Fruit fly (Drosophila melanogaster): ENCODE results near the gene Rcc1.

Gene Rcc1

dm6 chr3L:5976121-5976906 is 43.7 kb upstream of the Rcc1 start (continued):
- TF ChIP-seq Dref (GFP tag; IDR thresholded peaks at IDR 0.05) = no peak
- peak; percentile 26 for TF ChIP-seq CTCF (GFP tag; optimal IDR thresholded peaks at IDR 0.05)
- TF ChIP-seq CG30020 (tag; optimal IDR thresholded peaks at IDR 0.05) = peak; percentile 74
- TF ChIP-seq CG31441 (GFP tag; IDR thresholded peaks at IDR 0.05) = peak; percentile 95
- TF ChIP-seq CG2889 (GFP tag; IDR thresholded peaks at IDR 0.05) = peak; percentile 89
- TF ChIP-seq Hmr (GFP tag; optimal IDR thresholded peaks at IDR 0.05) = peak; percentile 87
- peak; percentile 98 for TF ChIP-seq jigr1 (GFP tag; IDR thresholded peaks at IDR 0.05)
- no peak; the same call in 1 of the 2 replicates for TF ChIP-seq hbn (GFP tag; IDR thresholded peaks at IDR 0.05; ENCODE audit: partially characterized antibody)
- peak in 1 of 3 experiments; percentile 96 for TF ChIP-seq Stat92E (GFP tag; optimal IDR thresholded peaks at IDR 0.05)
- no peak for TF ChIP-seq pita (GFP tag; optimal IDR thresholded peaks at IDR 0.05)
- TF ChIP-seq Hr3 (GFP tag; optimal IDR thresholded peaks at IDR 0.05) = peak; percentile 96
- TF ChIP-seq pan (optimal IDR thresholded peaks at IDR 0.05) = peak in 1 of 2 experiments; percentile 74
- TF ChIP-seq pan (GFP tag; optimal IDR thresholded peaks at IDR 0.05 in 1 of 2, IDR thresholded peaks at IDR 0.05 in 1 of 2) = peak; percentile 76 to 97
- peak; percentile 44 for TF ChIP-seq Deaf1 (tag; optimal IDR thresholded peaks at IDR 0.05)
- TF ChIP-seq Mes4 (GFP tag; optimal IDR thresholded peaks at IDR 0.05) = peak; percentile 90
- peak; percentile 50 for TF ChIP-seq fru (optimal IDR thresholded peaks at IDR 0.05)
- TF ChIP-seq Asciz (GFP tag; optimal IDR thresholded peaks at IDR 0.05) = peak; percentile 95
- peak; percentile 82 for TF ChIP-seq Mad (GFP tag; optimal IDR thresholded peaks at IDR 0.05)
- no peak for TF ChIP-seq Lpt (GFP tag; optimal IDR thresholded peaks at IDR 0.05)
- peak; percentile 88 for TF ChIP-seq shn (GFP tag; optimal IDR thresholded peaks at IDR 0.05)
- peak; percentile 90 for TF ChIP-seq tap (tag; optimal IDR thresholded peaks at IDR 0.05)
- TF ChIP-seq wdn (GFP tag; IDR thresholded peaks at IDR 0.05) = peak; percentile 80
- TF ChIP-seq Hmx (GFP tag; optimal IDR thresholded peaks at IDR 0.05) = peak; percentile 48
- TF ChIP-seq CG14667 (GFP tag; IDR thresholded peaks at IDR 0.05) = peak; percentile 96
- no peak for TF ChIP-seq ato (GFP tag; IDR thresholded peaks at IDR 0.05; ENCODE audit: partially characterized antibody)
- TF ChIP-seq chif (GFP tag; optimal IDR thresholded peaks at IDR 0.05) = peak; percentile 90 to 97
- TF ChIP-seq CG12769 (tag; optimal IDR thresholded peaks at IDR 0.05) = peak; percentile 41
- peak; percentile 94 for TF ChIP-seq CG15601 (tag; optimal IDR thresholded peaks at IDR 0.05)
- peak; percentile 94 for TF ChIP-seq tio (GFP tag; optimal IDR thresholded peaks at IDR 0.05)
- TF ChIP-seq grau (tag; optimal IDR thresholded peaks at IDR 0.05) = peak; percentile 88
- peak; percentile 95 for TF ChIP-seq cg (GFP tag; optimal IDR thresholded peaks at IDR 0.05)
- peak; percentile 98 for TF ChIP-seq CG32772 (GFP tag; IDR thresholded peaks at IDR 0.05)
- TF ChIP-seq CG2202 (tag; optimal IDR thresholded peaks at IDR 0.05) = peak; percentile 93
- TF ChIP-seq CG7745 (tag; optimal IDR thresholded peaks at IDR 0.05) = no peak
- TF ChIP-seq CG12744 (GFP tag; optimal IDR thresholded peaks at IDR 0.05) = peak; percentile 76
- TF ChIP-seq Atf3 (GFP tag; optimal IDR thresholded peaks at IDR 0.05) = peak; percentile 89
- TF ChIP-seq CG13624 (GFP tag; optimal IDR thresholded peaks at IDR 0.05) = peak; percentile 75
- TF ChIP-seq CG8924 (tag; optimal IDR thresholded peaks at IDR 0.05) = peak; percentile 95
- peak; percentile 94 for TF ChIP-seq CG6254 (GFP tag; optimal IDR thresholded peaks at IDR 0.05)
- peak in 1 of 2 experiments; percentile 33 for TF ChIP-seq sc (optimal IDR thresholded peaks at IDR 0.05)
- peak; percentile 97 for TF ChIP-seq sc (GFP tag; optimal IDR thresholded peaks at IDR 0.05)
- TF ChIP-seq Camta (GFP tag; optimal IDR thresholded peaks at IDR 0.05) = peak; percentile 95
- TF ChIP-seq Taf1 (GFP tag; IDR thresholded peaks at IDR 0.05) = peak; percentile 47; the same call in 1 of the 2 replicates
- TF ChIP-seq CG9437 (GFP tag; optimal IDR thresholded peaks at IDR 0.05) = peak; percentile 88
- peak; percentile 90 for TF ChIP-seq CG18599 (GFP tag; optimal IDR thresholded peaks at IDR 0.05)
- TF ChIP-seq CG7786 (GFP tag; optimal IDR thresholded peaks at IDR 0.05) = peak; percentile 86
- TF ChIP-seq pb (GFP tag; optimal IDR thresholded peaks at IDR 0.05) = peak; percentile 79
- peak; percentile 73 for TF ChIP-seq CG3281 (GFP tag; optimal IDR thresholded peaks at IDR 0.05)
- peak; percentile 77 for TF ChIP-seq E2f2 (GFP tag; IDR thresholded peaks at IDR 0.05)
- TF ChIP-seq CG10979 (tag; optimal IDR thresholded peaks at IDR 0.05) = peak; percentile 98

Data from whole organism, embryonic.